Worm (Caenorhabditis elegans) whole organism, L4 larva: Measurements from ENCODE around the gene klp-13.

Experiments
- fos-1 ChIP-seq: fragments of 150-350 bp; optimal IDR thresholded peaks from 2 replicates; lab custom pipeline; 2014; ENCODE audit warnings: missing biosample characterization, missing genetic modification characterization
- nhr-77 ChIP-seq: fragments of 150-350 bp; optimal IDR thresholded peaks from 2 replicates; lab custom pipeline; 2014; ENCODE audit warnings: missing biosample characterization, missing genetic modification characterization

ce11 chrX:5983267-5983666, 1.5 kb upstream of the klp-13 start:
- no peak for TF ChIP-seq fos-1 (tag; lab: Kevin White, UChicago)
- no peak for TF ChIP-seq nhr-77 (tag; lab: Kevin White, UChicago)
